Worm (Caenorhabditis elegans): ENCODE measurements around the gene cyp-13A12.
A peak's percentile ranks its signal among the peaks of the same experiment; 100 is the strongest.

The cyp-13A12 gene

ce11 chrIII:13062414-13062965 is 38.1 kb downstream of the cyp-13A12 start (continued):
- TF ChIP-seq egl-43 (GFP tag; IDR thresholded peaks at IDR 0.05) (peak; percentile 85), mdt-29 (GFP tag; IDR thresholded peaks at IDR 0.05) (peak; percentile 21; the same call in 1 of the 2 replicates), Y75B8A.6 (GFP tag; IDR thresholded peaks at IDR 0.05) (no peak), F49E8.2 (tag; optimal IDR thresholded peaks at IDR 0.05; ENCODE audit: borderline replicate concordance) (no peak), arid-1 (GFP tag; conservative IDR thresholded peaks at IDR 0.05) (peak; percentile 42), madf-9 (GFP tag; conservative IDR thresholded peaks at IDR 0.05) (0 out of 2 replicates have a peak, but pooled peaks have one; percentile 54), mxl-3 (GFP tag; optimal IDR thresholded peaks at IDR 0.05) (peak; percentile 94), madf-5 (GFP tag; IDR thresholded peaks at IDR 0.05) (no peak), saeg-2 (GFP tag; IDR thresholded peaks at IDR 0.05) (peak; percentile 66; the same call in 1 of the 2 replicates), Y5F2A.4 (GFP tag; optimal IDR thresholded peaks at IDR 0.05) (no peak), lin-29 (GFP tag; IDR thresholded peaks at IDR 0.05) (no peak), daf-16 (GFP tag; optimal IDR thresholded peaks at IDR 0.05) (peak; percentile 31 to 77), daf-16 (tag; optimal IDR thresholded peaks at IDR 0.05) (peak; percentile 84), vab-7 (GFP tag; IDR thresholded peaks at IDR 0.05) (peak; percentile 35; the same call in 1 of the 2 replicates), pha-4 (GFP tag; IDR thresholded peaks at IDR 0.05) (peak; percentile 47; the same call in 1 of the 2 replicates), pha-4 (tag; optimal IDR thresholded peaks at IDR 0.05) (peak; percentile 46), lin-38 (GFP tag; IDR thresholded peaks at IDR 0.05) (peak; percentile 63), lin-1 (GFP tag; IDR thresholded peaks at IDR 0.05) (peak; percentile 59; the same call in 1 of the 2 replicates), ceh-44 (GFP tag; IDR thresholded peaks at IDR 0.05) (no peak), daf-19 (GFP tag; conservative IDR thresholded peaks at IDR 0.05) (no peak), hif-1 (tag; optimal IDR thresholded peaks at IDR 0.05) (peak; percentile 9 to 67), zfp-2 (tag; optimal IDR thresholded peaks at IDR 0.05) (peak; percentile 6), nhr-42 (GFP tag; IDR thresholded peaks at IDR 0.05) (no peak), nhr-25 (tag; optimal IDR thresholded peaks at IDR 0.05; ENCODE audit: borderline replicate concordance, insufficient read depth) (peak; percentile 70), skn-1 (tag; optimal IDR thresholded peaks at IDR 0.05) (no peak)

ce11 chrIII:13062989-13063388 is 38.6 kb downstream of the cyp-13A12 start:
- TF ChIP-seq daf-8 (GFP tag; IDR thresholded peaks at IDR 0.05) (no peak), cey-2 (tag; optimal IDR thresholded peaks at IDR 0.05; ENCODE audit: borderline replicate concordance, insufficient read depth) (no peak), spr-1 (tag; optimal IDR thresholded peaks at IDR 0.05) (no peak), unc-39 (tag; optimal IDR thresholded peaks at IDR 0.05) (no peak), hlh-30 (tag; optimal IDR thresholded peaks at IDR 0.05; ENCODE audit: insufficient read depth) (no peak), ceh-28 (tag; optimal IDR thresholded peaks at IDR 0.05) (no peak), nhr-41 (GFP tag; IDR thresholded peaks at IDR 0.05) (no peak), sdz-12 (GFP tag; optimal IDR thresholded peaks at IDR 0.05) (no peak)

ce11 chrIII:13064213-13065184 is 40.2 kb downstream of the cyp-13A12 start:
- TF ChIP-seq nhr-25 (tag; optimal IDR thresholded peaks at IDR 0.05; ENCODE audit: borderline replicate concordance, insufficient read depth): no peak
- no peak for TF ChIP-seq mxl-2 (GFP tag; conservative IDR thresholded peaks at IDR 0.05)
- TF ChIP-seq tra-1 (GFP tag; IDR thresholded peaks at IDR 0.05): 0 out of 2 replicates have a peak, but pooled peaks have one; percentile 8
- TF ChIP-seq hlh-30 (tag; optimal IDR thresholded peaks at IDR 0.05; ENCODE audit: insufficient read depth): peak; percentile 89
- no peak for TF ChIP-seq nhr-48 (tag; optimal IDR thresholded peaks at IDR 0.05)
- peak in 1 of 2 experiments; percentile 20 for TF ChIP-seq mdl-1 (tag; optimal IDR thresholded peaks at IDR 0.05)
- peak; percentile 75 for TF ChIP-seq aha-1 (tag)
- TF ChIP-seq spr-1 (tag; optimal IDR thresholded peaks at IDR 0.05): no peak
- peak; percentile 11 for TF ChIP-seq nhr-28 (tag; optimal IDR thresholded peaks at IDR 0.05)
- TF ChIP-seq lsy-2 (tag; optimal IDR thresholded peaks at IDR 0.05): peak in 1 of 2 experiments; percentile 36
- peak; percentile 7 for TF ChIP-seq dve-1 (tag; optimal IDR thresholded peaks at IDR 0.05; ENCODE audit: insufficient read depth)
- 0 out of 2 replicates have a peak, but pooled peaks have one; percentile 48 for TF ChIP-seq lin-1 (GFP tag; IDR thresholded peaks at IDR 0.05)
- TF ChIP-seq mep-1 (tag; optimal IDR thresholded peaks at IDR 0.05): peak; percentile 22
- TF ChIP-seq nhr-11 (tag; optimal IDR thresholded peaks at IDR 0.05): peak; percentile 15

Data from whole organism, L4 larva.